Fruit fly (Drosophila melanogaster) whole organism, embryonic: ENCODE measurements around the gene dsd.

Source experiments
- CG11398 ChIP-seq: fragments of 200-800 bp; sonication (Bioruptor generic); optimal IDR thresholded peaks from 2 replicates; lab custom pipeline; 2016; ENCODE audit warnings: missing biosample characterization, missing genetic modification characterization
- CG12744 ChIP-seq: fragments of 200-800 bp; sonication (Bioruptor generic); optimal IDR thresholded peaks from 2 replicates; lab custom pipeline; 2016; ENCODE audit warnings: missing biosample characterization, missing genetic modification characterization
- CG31224 ChIP-seq: fragments of 200-800 bp; sonication (Bioruptor generic); IDR thresholded peaks from 2 replicates; pipeline ENCODE4 v1.3.6; 2022; ENCODE audit warnings: missing biosample characterization, missing genetic modification characterization
- CG6683 ChIP-seq: fragments of 200-800 bp; sonication (Bioruptor generic); optimal IDR thresholded peaks from 2 replicates; lab custom pipeline; 2017; ENCODE audit warnings: missing biosample characterization, mild to moderate bottlenecking, missing genetic modification characterization, missing genetic modification reagents
- CG6854 ChIP-seq: fragments of 200-800 bp; sonication (Bioruptor generic); optimal IDR thresholded peaks from 3 replicates; lab custom pipeline; 2017; ENCODE audit warnings: missing biosample characterization, mild to moderate bottlenecking, missing genetic modification characterization
- ase ChIP-seq: fragments of 200-800 bp; sonication (Bioruptor generic); IDR thresholded peaks from 3 replicates; pipeline ENCODE4 v1.3.6; 2022; ENCODE audit warnings: missing biosample characterization, missing genetic modification characterization
- az2 ChIP-seq: fragments of 200-800 bp; sonication (Bioruptor generic); optimal IDR thresholded peaks from 3 replicates; lab custom pipeline; 2016; ENCODE audit warnings: missing biosample characterization, missing genetic modification characterization
- scrt ChIP-seq: fragments of 200-800 bp; sonication (Bioruptor generic); optimal IDR thresholded peaks from 2 replicates; lab custom pipeline; 2018; ENCODE audit warnings: missing biosample characterization, mild to moderate bottlenecking, missing genetic modification characterization, moderate library complexity

DNA sequence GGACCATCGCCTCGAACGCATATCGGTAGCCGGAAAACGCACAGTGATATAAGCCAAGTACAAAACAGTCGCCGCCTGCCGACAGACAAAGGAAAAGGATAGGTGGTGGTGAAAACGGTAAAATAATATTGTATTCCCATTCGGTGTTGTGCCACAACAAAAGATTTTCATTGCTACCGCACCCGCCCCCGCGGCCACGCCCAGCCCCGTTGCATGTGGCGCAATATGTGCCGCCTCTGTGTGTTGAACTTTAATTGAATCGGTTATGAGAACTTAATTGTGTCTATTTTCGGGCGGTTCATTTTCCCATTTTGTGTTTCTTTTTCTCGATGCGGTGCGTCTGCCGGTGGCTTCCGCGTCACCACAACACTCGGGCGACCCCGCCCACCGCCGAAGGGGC is 29.5 kb upstream of the dsd start:
- TF ChIP-seq az2 (GFP tag; lab: Kevin White, UChicago) (no peak), scrt (GFP tag; lab: Kevin White, UChicago) (no peak), CG6854 (GFP tag; lab: Kevin White, UChicago) (no peak), CG12744 (GFP tag; lab: Kevin White, UChicago) (no peak), CG11398 (GFP tag; lab: Kevin White, UChicago) (no peak), CG31224 (GFP tag; lab: Robert Waterston, UW) (no peak), ase (no peak), CG6683 (no peak)
